Worm (Caenorhabditis elegans): ENCODE data around the gene col-132.

ce11 chrIV:13116679-13117078 is 25.8 kb upstream of the col-132 start:
- TF ChIP-seq unc-39 (tag; optimal IDR thresholded peaks at IDR 0.05) (no peak), ces-1 (GFP tag; optimal IDR thresholded peaks at IDR 0.05) (no peak)

All from whole organism, L4 larva.